Comparison of ENCODE assay signal across 6 worm cellular contexts in genomic region chrII:1621795-1622194, ce11.
A peak's percentile ranks its signal among the peaks of the same experiment; 100 is the strongest.
TF ChIP-seq lines count a peak whose summit lies in the region.

No protein-coding gene starts in this region.

TF ChIP-seq in whole organism, L1 larva, 84 proteins besides CTCF, POLR2A, EP300 and RAD21 (continues in another document):
- TF ChIP-seq lin-35 (GFP tag; optimal IDR thresholded peaks at IDR 0.05; lab: Kevin White, UChicago) (peak in 1 of 2 experiments; percentile 32), elt-2 (tag; optimal IDR thresholded peaks at IDR 0.05; lab: Kevin White, UChicago) (peak; percentile 90), ceh-8 (GFP tag; optimal IDR thresholded peaks at IDR 0.05; lab: Kevin White, UChicago) (no peak), zag-1 (tag; optimal IDR thresholded peaks at IDR 0.05; lab: Kevin White, UChicago) (no peak), ceh-82 (tag; optimal IDR thresholded peaks at IDR 0.05; lab: Kevin White, UChicago) (no peak), fkh-4 (tag; optimal IDR thresholded peaks at IDR 0.05; lab: Kevin White, UChicago; ENCODE audit: borderline replicate concordance) (no peak), lir-3 (tag; optimal IDR thresholded peaks at IDR 0.05; lab: Kevin White, UChicago; ENCODE audit: poor library complexity) (no peak), pqm-1 (tag; optimal IDR thresholded peaks at IDR 0.05; lab: Kevin White, UChicago) (no peak), nhr-76 (tag; optimal IDR thresholded peaks at IDR 0.05; lab: Kevin White, UChicago) (no peak), jun-1 (tag; optimal IDR thresholded peaks at IDR 0.05; lab: Kevin White, UChicago) (peak; percentile 44), unc-30 (tag; optimal IDR thresholded peaks at IDR 0.05; lab: Kevin White, UChicago) (no peak), nhr-85 (tag; lab: Kevin White, UChicago) (no peak), Y116A8C.19 (tag; optimal IDR thresholded peaks at IDR 0.05; lab: Kevin White, UChicago; ENCODE audit: borderline replicate concordance) (no peak), egl-27 (tag; optimal IDR thresholded peaks at IDR 0.05; lab: Kevin White, UChicago) (no peak), rnt-1 (tag; optimal IDR thresholded peaks at IDR 0.05; lab: Kevin White, UChicago) (no peak)

TF ChIP-seq in whole organism, L2 larva, 48 proteins besides CTCF, POLR2A, EP300 and RAD21:
- TF ChIP-seq fos-1 (tag; optimal IDR thresholded peaks at IDR 0.05; lab: Kevin White, UChicago) (peak; percentile 44), nhr-25 (tag; optimal IDR thresholded peaks at IDR 0.05; lab: Kevin White, UChicago) (no peak)

TF ChIP-seq in whole organism, L3 larva, 47 proteins besides CTCF, POLR2A, EP300 and RAD21:
- TF ChIP-seq elt-2 (tag; optimal IDR thresholded peaks at IDR 0.05; lab: Kevin White, UChicago): peak; percentile 93
- peak; percentile 67 for TF ChIP-seq jun-1 (tag; optimal IDR thresholded peaks at IDR 0.05; lab: Kevin White, UChicago)
- TF ChIP-seq pqm-1 (tag; optimal IDR thresholded peaks at IDR 0.05; lab: Kevin White, UChicago): peak; percentile 84
- no peak for TF ChIP-seq mdl-1 (tag; optimal IDR thresholded peaks at IDR 0.05; lab: Kevin White, UChicago)
- TF ChIP-seq ceh-82 (tag; optimal IDR thresholded peaks at IDR 0.05; lab: Kevin White, UChicago): no peak
- TF ChIP-seq nhr-43 (tag; optimal IDR thresholded peaks at IDR 0.05; lab: Kevin White, UChicago; ENCODE audit: poor library complexity, severe bottlenecking): no peak
- TF ChIP-seq R02D3.7 (tag; optimal IDR thresholded peaks at IDR 0.05; lab: Kevin White, UChicago): no peak
- TF ChIP-seq nhr-77 (tag; optimal IDR thresholded peaks at IDR 0.05; lab: Kevin White, UChicago): no peak
- TF ChIP-seq pha-4 (tag; optimal IDR thresholded peaks at IDR 0.05; lab: Kevin White, UChicago): peak; percentile 65
- no peak for TF ChIP-seq egl-27 (tag; optimal IDR thresholded peaks at IDR 0.05; lab: Kevin White, UChicago)
- TF ChIP-seq nfya-1 (tag; optimal IDR thresholded peaks at IDR 0.05; lab: Kevin White, UChicago; ENCODE audit: insufficient read depth): no peak
- TF ChIP-seq elt-1 (tag; optimal IDR thresholded peaks at IDR 0.05; lab: Kevin White, UChicago): no peak
- no peak for TF ChIP-seq unc-39 (tag; optimal IDR thresholded peaks at IDR 0.05; lab: Kevin White, UChicago)
- no peak for TF ChIP-seq nhr-76 (tag; optimal IDR thresholded peaks at IDR 0.05; lab: Kevin White, UChicago)
TF ChIP-seq in whole organism, L3 larva: peak in this region for 4.

TF ChIP-seq in whole organism, L4 larva, 104 proteins besides CTCF, POLR2A, EP300 and RAD21:
- TF ChIP-seq arid-1 (GFP tag; conservative IDR thresholded peaks at IDR 0.05; lab: Robert Waterston, UW): no peak
- peak; percentile 15 for TF ChIP-seq mxl-3 (GFP tag; optimal IDR thresholded peaks at IDR 0.05; lab: Kevin White, UChicago)
- TF ChIP-seq pqm-1 (tag; optimal IDR thresholded peaks at IDR 0.05; lab: Kevin White, UChicago): peak; percentile 95
- TF ChIP-seq nhr-28 (tag; optimal IDR thresholded peaks at IDR 0.05; lab: Kevin White, UChicago): peak; percentile 45
- peak in 1 of 2 experiments; percentile 71 for TF ChIP-seq unc-62 (GFP tag; optimal IDR thresholded peaks at IDR 0.05 in 1 of 2; lab: Kevin White, UChicago)
- TF ChIP-seq unc-62 (tag; optimal IDR thresholded peaks at IDR 0.05; lab: Kevin White, UChicago): no peak

TF ChIP-seq in whole organism, late embryonic, 69 proteins besides CTCF, POLR2A, EP300 and RAD21:
- TF ChIP-seq elt-2 (tag; optimal IDR thresholded peaks at IDR 0.05; lab: Kevin White, UChicago) (peak; percentile 46), ahr-1 (tag; optimal IDR thresholded peaks at IDR 0.05; lab: Kevin White, UChicago) (no peak)

TF ChIP-seq in whole organism, young adult, 124 proteins besides CTCF, POLR2A, EP300 and RAD21:
- TF ChIP-seq dpff-1 (tag; optimal IDR thresholded peaks at IDR 0.05; lab: Kevin White, UChicago) (no peak), nhr-80 (tag; optimal IDR thresholded peaks at IDR 0.05; lab: Kevin White, UChicago) (peak; percentile 5), ceh-58 (GFP tag; IDR thresholded peaks at IDR 0.05; lab: Robert Waterston, UW) (no peak), lir-1 (GFP tag; conservative IDR thresholded peaks at IDR 0.05; lab: Robert Waterston, UW) (no peak)
TF ChIP-seq in whole organism, young adult: peak in this region for 1.
